Worm (Caenorhabditis elegans): ENCODE data around the gene srh-264.

srh-264 gene

DNA sequence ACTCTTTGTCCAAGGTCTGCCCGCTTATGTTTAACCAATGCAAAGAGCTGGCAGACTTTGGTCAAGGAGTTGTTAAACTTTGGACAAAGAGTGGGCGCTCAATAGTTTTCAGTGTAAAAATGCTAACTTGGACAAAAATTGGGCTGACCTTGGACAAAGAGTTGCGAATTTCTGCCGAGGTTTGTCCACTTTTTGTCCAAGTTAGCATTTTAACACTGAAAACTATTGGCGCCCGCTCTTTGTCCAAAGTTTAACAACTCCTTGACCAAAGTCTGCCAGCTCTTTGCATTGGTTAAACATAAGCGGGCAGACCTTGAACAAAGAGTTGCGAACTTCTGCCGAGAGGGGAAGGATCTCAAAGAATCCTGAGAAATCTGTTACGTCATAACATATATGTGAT, 19.7 kb downstream of the srh-264 start:
- TF ChIP-seq mxl-2 (GFP tag; conservative IDR thresholded peaks at IDR 0.05) (peak; percentile 56; the same call in 1 of the 2 replicates), aha-1 (tag) (peak; percentile 38)

DNA sequence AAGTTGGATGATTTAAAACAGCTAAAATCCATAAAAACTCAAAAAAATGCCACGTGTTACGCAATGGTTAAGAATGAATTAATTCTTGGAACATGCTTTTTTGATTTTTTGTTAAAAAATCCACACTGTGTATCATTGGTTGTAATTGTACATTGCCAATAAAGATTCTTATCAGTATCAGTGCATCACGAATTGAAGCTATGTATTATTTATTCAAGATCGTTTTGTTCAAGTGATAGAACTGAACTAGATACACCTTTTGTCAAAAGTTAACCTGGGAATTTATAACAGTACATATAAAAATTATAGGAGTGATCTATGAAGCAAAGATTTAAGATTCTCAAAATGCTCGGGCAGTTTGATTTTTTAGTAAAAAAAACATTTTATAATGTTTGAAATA, 20.7 kb downstream of the srh-264 start:
- TF ChIP-seq pha-4 (GFP tag; IDR thresholded peaks at IDR 0.05), result no peak
- no peak for TF ChIP-seq pha-4 (tag; optimal IDR thresholded peaks at IDR 0.05)
- peak; percentile 57 for TF ChIP-seq pqm-1 (tag; optimal IDR thresholded peaks at IDR 0.05)
- no peak for TF ChIP-seq mes-2 (tag; optimal IDR thresholded peaks at IDR 0.05; ENCODE audit: poor library complexity, severe bottlenecking)
- TF ChIP-seq nhr-11 (tag; optimal IDR thresholded peaks at IDR 0.05), result no peak
- TF ChIP-seq ces-1 (GFP tag; optimal IDR thresholded peaks at IDR 0.05), result no peak
- TF ChIP-seq jun-1 (tag; optimal IDR thresholded peaks at IDR 0.05), result no peak
- no peak for TF ChIP-seq daf-16 (GFP tag; optimal IDR thresholded peaks at IDR 0.05)
- TF ChIP-seq daf-16 (tag; optimal IDR thresholded peaks at IDR 0.05), result peak; percentile 53

DNA sequence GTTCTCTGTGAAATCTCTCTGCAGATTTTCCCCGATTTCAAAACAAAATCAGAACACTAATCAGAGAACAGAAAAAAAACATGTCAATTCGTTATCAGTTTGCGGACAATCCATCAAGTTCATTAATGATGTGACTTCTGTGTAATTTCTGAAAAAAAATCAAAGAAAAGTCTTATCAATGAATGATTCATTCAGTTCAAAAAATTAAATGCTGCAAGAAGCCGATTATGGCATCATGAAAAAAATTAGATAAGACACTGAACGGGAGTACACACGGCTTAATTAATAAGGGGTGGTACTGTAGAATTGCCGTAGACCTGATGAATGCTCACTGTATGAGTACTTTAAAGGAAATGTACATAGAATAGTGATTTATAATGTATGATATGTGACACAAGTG, 22.2 kb downstream of the srh-264 start:
- peak; percentile 88 for TF ChIP-seq pqm-1 (tag; optimal IDR thresholded peaks at IDR 0.05)
- TF ChIP-seq nhr-28 (tag; optimal IDR thresholded peaks at IDR 0.05), result peak; percentile 72
- no peak for TF ChIP-seq dmd-8 (GFP tag; IDR thresholded peaks at IDR 0.05)
- TF ChIP-seq nhr-6 (tag; optimal IDR thresholded peaks at IDR 0.05), result peak; percentile 66
- TF ChIP-seq nhr-48 (tag; optimal IDR thresholded peaks at IDR 0.05), result peak; percentile 25
- no peak for TF ChIP-seq daf-16 (GFP tag; optimal IDR thresholded peaks at IDR 0.05)
- peak; percentile 71 for TF ChIP-seq daf-16 (tag; optimal IDR thresholded peaks at IDR 0.05)
- TF ChIP-seq dve-1 (tag; optimal IDR thresholded peaks at IDR 0.05; ENCODE audit: insufficient read depth), result peak; percentile 51
- TF ChIP-seq dmd-6 (GFP tag; IDR thresholded peaks at IDR 0.05), result peak; percentile 95; the same call in 1 of the 2 replicates
- peak; percentile 10 for TF ChIP-seq nhr-77 (tag; optimal IDR thresholded peaks at IDR 0.05)
- no peak for TF ChIP-seq mdl-1 (tag; optimal IDR thresholded peaks at IDR 0.05)

DNA sequence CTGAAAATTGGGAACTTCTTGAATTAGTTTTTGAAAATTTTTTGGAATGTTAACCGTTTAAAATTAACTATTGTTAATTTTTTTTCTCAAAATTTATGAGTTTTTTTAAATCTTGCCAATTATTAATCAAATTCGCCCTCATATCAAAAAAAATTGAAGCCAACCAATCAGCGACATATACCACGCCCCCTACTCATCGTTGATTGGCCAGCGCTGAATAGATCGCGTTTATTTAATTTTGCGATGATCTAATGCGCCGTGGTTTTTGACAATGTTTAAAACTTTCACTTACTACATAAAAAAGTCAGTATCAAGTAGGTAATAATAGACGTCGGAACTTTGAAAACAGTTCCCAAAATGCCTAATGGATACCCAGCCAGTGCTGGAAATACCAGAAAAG, 28.4 kb downstream of the srh-264 start:
- TF ChIP-seq tag-97 (GFP tag; IDR thresholded peaks at IDR 0.05) (no peak), hlh-11 (tag; optimal IDR thresholded peaks at IDR 0.05) (no peak), nhr-10 (tag; optimal IDR thresholded peaks at IDR 0.05) (no peak), F26F4.8 (GFP tag; conservative IDR thresholded peaks at IDR 0.05) (no peak), lin-15B (tag; optimal IDR thresholded peaks at IDR 0.05) (no peak), R02D3.7 (tag; optimal IDR thresholded peaks at IDR 0.05) (no peak), spr-3 (GFP tag; optimal IDR thresholded peaks at IDR 0.05) (no peak), ces-1 (GFP tag; optimal IDR thresholded peaks at IDR 0.05) (no peak), ZK337.2 (GFP tag; IDR thresholded peaks at IDR 0.05) (no peak), dpl-1 (GFP tag; optimal IDR thresholded peaks at IDR 0.05) (no peak), snpc-1.2 (GFP tag; IDR thresholded peaks at IDR 0.05) (no peak), lir-3 (tag; optimal IDR thresholded peaks at IDR 0.05) (no peak), ceh-82 (tag; optimal IDR thresholded peaks at IDR 0.05) (no peak), snpc-4 (tag; optimal IDR thresholded peaks at IDR 0.05) (no peak)

DNA sequence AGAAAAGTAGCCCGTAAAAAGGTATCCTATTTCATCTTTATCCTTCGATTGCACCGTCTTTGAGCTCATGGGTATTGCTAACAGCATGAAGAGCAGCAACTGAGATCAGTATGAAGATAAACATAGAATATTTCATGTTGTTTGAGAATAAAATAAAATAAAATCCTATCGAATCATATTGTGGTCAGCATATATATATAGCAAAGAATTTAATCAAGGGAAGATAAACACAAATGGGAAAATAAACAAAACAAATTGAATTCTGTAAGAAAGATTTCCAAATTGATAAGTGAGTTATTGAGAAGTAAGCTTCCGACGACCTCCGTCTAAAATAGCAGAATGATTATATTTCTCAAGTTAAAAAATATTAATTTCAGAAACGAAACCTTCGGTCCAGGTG, 29.8 kb downstream of the srh-264 start, which contains the start of gene T26H5.10:
T26H5.10 (minus strand) TSS at position 101 of the 400 bp plus-strand sequence.
- TF ChIP-seq hmg-1.1 (GFP tag; IDR thresholded peaks at IDR 0.05) (no peak), R02D3.7 (tag; optimal IDR thresholded peaks at IDR 0.05) (no peak), tra-1 (GFP tag; IDR thresholded peaks at IDR 0.05) (no peak), zip-2 (tag; optimal IDR thresholded peaks at IDR 0.05) (no peak), nhr-237 (tag; optimal IDR thresholded peaks at IDR 0.05) (no peak), Y5F2A.4 (GFP tag; optimal IDR thresholded peaks at IDR 0.05) (no peak), Y48G9A.11 (GFP tag; IDR thresholded peaks at IDR 0.05) (no peak), saeg-2 (GFP tag; IDR thresholded peaks at IDR 0.05) (no peak), duxl-1 (tag; optimal IDR thresholded peaks at IDR 0.05; ENCODE audit: poor library complexity) (no peak), tag-97 (GFP tag; IDR thresholded peaks at IDR 0.05) (no peak), dve-1 (tag; optimal IDR thresholded peaks at IDR 0.05; ENCODE audit: insufficient read depth) (no peak), unc-130 (GFP tag; optimal IDR thresholded peaks at IDR 0.05) (no peak), ztf-7 (tag; optimal IDR thresholded peaks at IDR 0.05) (no peak), madf-9 (GFP tag; conservative IDR thresholded peaks at IDR 0.05) (no peak), unc-62 (GFP tag; optimal IDR thresholded peaks at IDR 0.05 in 1 of 2) (no peak), unc-62 (tag; optimal IDR thresholded peaks at IDR 0.05) (no peak), nhr-28 (tag; optimal IDR thresholded peaks at IDR 0.05) (no peak), nhr-102 (tag; optimal IDR thresholded peaks at IDR 0.05) (no peak), aha-1 (tag) (no peak)

All from whole organism, L4 larva.